Fruit fly (Drosophila melanogaster) whole organism, embryonic: ENCODE measurements around the gene CG17376.

Experiments
- CG10267 ChIP-seq: fragments of 200-800 bp; sonication (Bioruptor generic); optimal IDR thresholded peaks from 2 replicates; lab custom pipeline; 2018; ENCODE audit warnings: missing biosample characterization, mild to moderate bottlenecking, missing genetic modification characterization, moderate library complexity
- CG10654 ChIP-seq: fragments of 200-800 bp; sonication (Bioruptor generic); optimal IDR thresholded peaks from 2 replicates; lab custom pipeline; 2016; ENCODE audit warnings: missing biosample characterization, missing genetic modification characterization
- CG11093 ChIP-seq: fragments of 200-800 bp; sonication (Bioruptor generic); IDR thresholded peaks from 3 replicates; pipeline ENCODE4 v1.3.6; 2022; ENCODE audit warnings: missing biosample characterization, missing genetic modification characterization
- CG15269 ChIP-seq: fragments of 200-800 bp; sonication (Bioruptor generic); optimal IDR thresholded peaks from 2 replicates; lab custom pipeline; 2018; ENCODE audit warnings: missing biosample characterization, mild to moderate bottlenecking, missing genetic modification characterization, moderate library complexity
- CG1603 ChIP-seq: fragments of 200-800 bp; sonication (Bioruptor generic); optimal IDR thresholded peaks from 2 replicates; lab custom pipeline; 2019; ENCODE audit warnings: missing biosample characterization, mild to moderate bottlenecking, missing genetic modification characterization, moderate library complexity
- CG16815 ChIP-seq: fragments of 200-800 bp; sonication (Bioruptor generic); optimal IDR thresholded peaks from 3 replicates; lab custom pipeline; 2017; ENCODE audit warnings: missing biosample characterization, mild to moderate bottlenecking, missing genetic modification characterization
- CG16863 ChIP-seq: fragments of 200-800 bp; sonication (Bioruptor generic); optimal IDR thresholded peaks from 3 replicates; lab custom pipeline; 2016; ENCODE audit warnings: missing biosample characterization, missing genetic modification characterization
- CG17385 ChIP-seq: fragments of 200-800 bp; sonication (Bioruptor generic); optimal IDR thresholded peaks from 3 replicates; lab custom pipeline; 2018; ENCODE audit warnings: missing biosample characterization, mild to moderate bottlenecking, missing genetic modification characterization
- CG1792 ChIP-seq: fragments of 200-800 bp; sonication (Bioruptor generic); optimal IDR thresholded peaks from 2 replicates; lab custom pipeline; 2016; ENCODE audit warnings: missing biosample characterization, missing genetic modification characterization
- CG2120 ChIP-seq: fragments of 200-800 bp; sonication (Bioruptor generic); optimal IDR thresholded peaks from 3 replicates; lab custom pipeline; 2016; ENCODE audit warnings: missing biosample characterization, missing genetic modification characterization
- CG2129 ChIP-seq: fragments of 200-800 bp; sonication (Bioruptor generic); IDR thresholded peaks from 2 replicates; pipeline ENCODE4 v1.3.6; 2022; ENCODE audit warnings: missing biosample characterization, missing genetic modification characterization; ENCODE audit not compliant: partially characterized antibody
- CG6854 ChIP-seq: fragments of 200-800 bp; sonication (Bioruptor generic); optimal IDR thresholded peaks from 3 replicates; lab custom pipeline; 2017; ENCODE audit warnings: missing biosample characterization, mild to moderate bottlenecking, missing genetic modification characterization
- CG7372 ChIP-seq: fragments of 200-800 bp; sonication (Bioruptor generic); IDR thresholded peaks from 2 replicates; pipeline ENCODE4 v1.3.6; 2022; ENCODE audit warnings: missing biosample characterization, missing genetic modification characterization
- CG7987 ChIP-seq: fragments of 200-800 bp; sonication (Bioruptor generic); optimal IDR thresholded peaks from 2 replicates; lab custom pipeline; 2018; ENCODE audit warnings: missing biosample characterization, mild to moderate bottlenecking, missing genetic modification characterization, moderate library complexity
- CG8765 ChIP-seq: fragments of 200-800 bp; sonication (Bioruptor generic); IDR thresholded peaks from 2 replicates; pipeline ENCODE4 v1.3.6; 2022; ENCODE audit warnings: missing biosample characterization, missing genetic modification characterization
- CG8924 ChIP-seq: fragments of 200-800 bp; optimal IDR thresholded peaks from 3 replicates; lab custom pipeline; 2019; ENCODE audit warnings: missing biosample characterization, mild to moderate bottlenecking, missing genetic modification characterization, moderate library complexity
- CG9876 ChIP-seq: fragments of 200-800 bp; sonication (Bioruptor generic); optimal IDR thresholded peaks from 2 replicates; lab custom pipeline; 2016; ENCODE audit warnings: missing biosample characterization, missing genetic modification characterization
- Deaf1 ChIP-seq: fragments of 200-800 bp; optimal IDR thresholded peaks from 3 replicates; lab custom pipeline; 2019; ENCODE audit warnings: missing biosample characterization, mild to moderate bottlenecking, missing genetic modification characterization, moderate library complexity
- Dref ChIP-seq: fragments of 200-800 bp; sonication (Bioruptor generic); IDR thresholded peaks from 2 replicates; pipeline ENCODE4 v1.3.6; 2022; ENCODE audit warnings: missing biosample characterization, missing genetic modification characterization
- Ets65A ChIP-seq: fragments of 200-800 bp; sonication (Bioruptor generic); peaks from one replicate; lab custom pipeline; 2016; ENCODE audit warnings: missing biosample characterization, missing genetic modification characterization
- Fer3 ChIP-seq: fragments of 200-800 bp; sonication (Bioruptor generic); optimal IDR thresholded peaks from 2 replicates; lab custom pipeline; 2018; ENCODE audit warnings: missing biosample characterization, mild to moderate bottlenecking, missing genetic modification characterization, moderate library complexity
- MESR4 ChIP-seq: fragments of 200-800 bp; sonication (Bioruptor generic); optimal IDR thresholded peaks from 2 replicates; lab custom pipeline; 2018; ENCODE audit warnings: missing biosample characterization, mild to moderate bottlenecking, missing genetic modification characterization, moderate library complexity
- MTF-1 ChIP-seq: fragments of 200-800 bp; sonication (Bioruptor generic); optimal IDR thresholded peaks from 2 replicates; lab custom pipeline; 2018; ENCODE audit warnings: missing biosample characterization, mild to moderate bottlenecking, missing genetic modification characterization, borderline replicate concordance
- Myb ChIP-seq: fragments of 200-800 bp; sonication (Bioruptor generic); optimal IDR thresholded peaks from 2 replicates; lab custom pipeline; 2016; ENCODE audit warnings: missing biosample characterization, missing genetic modification characterization
- NC2β ChIP-seq: fragments of 200-800 bp; sonication (Bioruptor generic); optimal IDR thresholded peaks from 2 replicates; lab custom pipeline; 2016; ENCODE audit warnings: missing biosample characterization, missing genetic modification characterization
- Optix ChIP-seq: fragments of 200-800 bp; sonication (Bioruptor generic); IDR thresholded peaks from 3 replicates; pipeline ENCODE4 v1.3.6; 2022; ENCODE audit warnings: missing biosample characterization, missing genetic modification characterization
- Ptx1 ChIP-seq: fragments of 200-800 bp; sonication (Bioruptor generic); IDR thresholded peaks from 2 replicates; pipeline ENCODE4 v1.3.6; 2022; ENCODE audit warnings: missing biosample characterization, missing genetic modification characterization
- Sox100B ChIP-seq: fragments of 200-800 bp; sonication (Bioruptor generic); optimal IDR thresholded peaks from 3 replicates; lab custom pipeline; 2018; ENCODE audit warnings: missing biosample characterization, mild to moderate bottlenecking, missing genetic modification characterization
- Ssrp ChIP-seq: fragments of 200-800 bp; sonication (Bioruptor generic); optimal IDR thresholded peaks from 2 replicates; lab custom pipeline; 2018; ENCODE audit warnings: missing biosample characterization, mild to moderate bottlenecking, missing genetic modification characterization, moderate library complexity
- ab ChIP-seq: fragments of 200-800 bp; sonication (Bioruptor generic); optimal IDR thresholded peaks from 2 replicates; lab custom pipeline; 2016; ENCODE audit warnings: missing biosample characterization, missing genetic modification characterization
- ac ChIP-seq: fragments of 200-800 bp; sonication (Bioruptor generic); optimal IDR thresholded peaks from 3 replicates; lab custom pipeline; 2017; ENCODE audit warnings: missing biosample characterization, mild to moderate bottlenecking, missing genetic modification characterization
- ci ChIP-seq: fragments of 200-800 bp; sonication (Bioruptor generic); IDR thresholded peaks from 3 replicates; pipeline ENCODE4 v1.3.6; 2022; ENCODE audit warnings: missing biosample characterization, missing genetic modification characterization
- crc ChIP-seq: fragments of 200-800 bp; sonication (Bioruptor generic); optimal IDR thresholded peaks from 2 replicates; lab custom pipeline; 2016; ENCODE audit warnings: missing biosample characterization, missing genetic modification characterization
- dmrt99B ChIP-seq: fragments of 200-800 bp; sonication (Bioruptor generic); optimal IDR thresholded peaks from 2 replicates; lab custom pipeline; 2018; ENCODE audit warnings: missing biosample characterization, mild to moderate bottlenecking, missing genetic modification characterization, moderate library complexity
- dpn ChIP-seq, 2 experiments: fragments of 200-800 bp; sonication (Bioruptor generic); optimal IDR thresholded peaks; 3 replicates each; lab custom pipeline; 2016; ENCODE audit warnings: missing biosample characterization in 2 of 2, missing genetic modification characterization in 2 of 2
- fd64A ChIP-seq: fragments of 200-800 bp; sonication (Bioruptor generic); optimal IDR thresholded peaks from 3 replicates; lab custom pipeline; 2018; ENCODE audit warnings: missing biosample characterization, mild to moderate bottlenecking, missing genetic modification characterization
- fru ChIP-seq: fragments of >200 bp; optimal IDR thresholded peaks from 2 replicates; lab custom pipeline; 2017
- gfzf ChIP-seq: fragments of 200-800 bp; sonication (Bioruptor generic); optimal IDR thresholded peaks from 2 replicates; lab custom pipeline; 2016; ENCODE audit warnings: missing biosample characterization, mild to moderate bottlenecking, missing genetic modification characterization, moderate library complexity
- mam ChIP-seq: fragments of 200-800 bp; sonication (Bioruptor generic); optimal IDR thresholded peaks from 3 replicates; lab custom pipeline; 2016; ENCODE audit warnings: missing biosample characterization, missing genetic modification characterization
- pzg ChIP-seq: fragments of 200-800 bp; sonication (Bioruptor generic); optimal IDR thresholded peaks from 3 replicates; lab custom pipeline; 2018; ENCODE audit warnings: missing biosample characterization, mild to moderate bottlenecking, missing genetic modification characterization, moderate library complexity
- sc ChIP-seq, 3 experiments: fragments of >200 bp in 2 of 3; fragments of 200-800 bp in 1 of 3; sonication (Bioruptor generic) in 1 of 3; optimal IDR thresholded peaks; 2 replicates in 2 of 3; 3 replicates in 1 of 3; lab custom pipeline; 2017; ENCODE audit warnings: mild to moderate bottlenecking in 1 of 3, missing biosample characterization in 1 of 3, missing genetic modification characterization in 1 of 3, missing genetic modification reagents in 1 of 3
- scrt ChIP-seq: fragments of 200-800 bp; sonication (Bioruptor generic); optimal IDR thresholded peaks from 2 replicates; lab custom pipeline; 2018; ENCODE audit warnings: missing biosample characterization, mild to moderate bottlenecking, missing genetic modification characterization, moderate library complexity
- sens-2 ChIP-seq: fragments of 200-800 bp; sonication (Bioruptor generic); IDR thresholded peaks from 2 replicates; pipeline ENCODE4 v1.3.6; 2022; ENCODE audit warnings: missing biosample characterization, missing genetic modification characterization
- sim ChIP-seq: fragments of 200-800 bp; sonication (Bioruptor generic); IDR thresholded peaks from 2 replicates; pipeline ENCODE4 v1.3.6; 2022; ENCODE audit warnings: missing biosample characterization, missing genetic modification characterization
- sna ChIP-seq: fragments of 200-800 bp; sonication (Bioruptor generic); IDR thresholded peaks from 2 replicates; pipeline ENCODE4 v1.3.6; 2022; ENCODE audit warnings: missing biosample characterization, missing genetic modification characterization; ENCODE audit not compliant: partially characterized antibody
- tup ChIP-seq: fragments of 200-800 bp; sonication (Bioruptor generic); optimal IDR thresholded peaks from 2 replicates; lab custom pipeline; 2016; ENCODE audit warnings: missing biosample characterization, mild to moderate bottlenecking, missing genetic modification characterization, moderate library complexity
- vvl ChIP-seq: fragments of 200-800 bp; sonication (Bioruptor generic); IDR thresholded peaks from 2 replicates; pipeline ENCODE4 v1.3.6; 2022; ENCODE audit warnings: missing biosample characterization, missing genetic modification characterization
- zf30C ChIP-seq: fragments of 200-800 bp; sonication (Bioruptor generic); optimal IDR thresholded peaks from 3 replicates; lab custom pipeline; 2018; ENCODE audit warnings: missing biosample characterization, mild to moderate bottlenecking, missing genetic modification characterization

Gene CG17376

DNA sequence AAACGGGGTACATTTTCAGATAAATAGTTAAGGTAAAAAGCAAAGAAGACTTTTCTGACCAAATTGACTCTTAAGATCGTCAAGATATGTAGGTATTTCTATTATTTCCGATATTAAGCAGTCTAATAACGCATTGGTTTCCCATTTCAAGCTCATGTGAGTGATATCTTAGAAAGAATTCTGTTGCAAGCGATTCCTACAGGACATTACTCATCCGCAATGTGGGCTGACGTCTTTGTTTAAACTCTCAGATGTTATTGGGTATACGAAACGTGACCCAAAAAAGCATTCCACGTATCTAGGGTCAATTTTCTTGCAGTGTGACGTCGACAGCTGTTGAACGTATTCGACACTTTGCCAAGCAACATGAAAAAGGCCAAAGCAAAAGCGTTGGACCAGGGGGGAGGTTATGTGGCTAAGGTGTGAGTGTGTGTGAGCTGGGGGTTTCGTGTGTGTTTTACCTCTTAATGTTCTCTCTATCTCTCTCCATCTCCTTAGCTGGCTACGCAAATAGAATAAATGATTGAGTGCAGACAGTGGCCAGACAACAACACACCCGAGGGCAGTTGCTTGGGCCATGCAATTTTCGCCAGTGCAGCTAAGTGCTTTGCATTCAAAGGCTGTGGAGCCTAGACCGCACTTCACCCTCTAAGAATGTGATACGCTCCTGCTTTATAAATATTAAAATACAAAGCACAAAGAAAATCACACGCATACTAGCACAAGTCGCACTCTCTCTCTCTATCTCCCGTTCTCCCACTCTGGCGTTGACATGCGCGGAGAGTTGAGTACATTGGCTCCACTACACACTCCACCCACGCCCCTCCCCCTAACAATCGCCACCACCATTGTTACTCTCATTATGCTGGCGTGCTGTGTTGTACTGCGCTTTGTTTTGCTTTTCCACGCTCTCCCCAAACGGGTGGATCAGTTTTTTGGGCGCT, 13.4 kb downstream of the CG17376 start (continued):
- TF ChIP-seq vvl (peak; percentile 93), Dref (GFP tag; lab: Robert Waterston, UW) (no peak), Ssrp (peak; percentile 96), zf30C (GFP tag; lab: Kevin White, UChicago) (peak; percentile 89), CG1792 (GFP tag; lab: Kevin White, UChicago) (peak; percentile 95), CG7372 (GFP tag; lab: Robert Waterston, UW) (peak; percentile 92), ab (peak; percentile 70), sc (optimal IDR thresholded peaks at IDR 0.05; lab: Kevin White, UChicago) (no peak), sc (GFP tag; optimal IDR thresholded peaks at IDR 0.05; lab: Kevin White, UChicago) (peak; percentile 95), CG11093 (GFP tag; lab: Robert Waterston, UW) (peak; percentile 81), NC2β (peak; percentile 89), Myb (GFP tag; lab: Kevin White, UChicago) (peak; percentile 90), Optix (peak; percentile 79), Ptx1 (peak; percentile 94), Ets65A (GFP tag; lab: Kevin White, UChicago) (peak; percentile 99), ac (GFP tag; lab: Kevin White, UChicago) (no peak), sna (GFP tag; lab: Robert Waterston, UW) (peak; percentile 17; the same call in 1 of the 2 replicates), ci (GFP tag; lab: Robert Waterston, UW) (peak; percentile 27; the same call in 2 of the 3 replicates), MESR4 (peak; percentile 0), Sox100B (GFP tag; lab: Kevin White, UChicago) (peak; percentile 98), sens-2 (GFP tag; lab: Robert Waterston, UW) (peak; percentile 26), CG1603 (tag; lab: Kevin White, UChicago) (peak; percentile 78), CG8924 (tag; lab: Kevin White, UChicago) (peak; percentile 97), tup (GFP tag; lab: Kevin White, UChicago) (peak; percentile 60), CG9876 (GFP tag; lab: Kevin White, UChicago) (peak; percentile 92), CG16815 (GFP tag; lab: Kevin White, UChicago) (peak; percentile 92), CG15269 (tag; lab: Kevin White, UChicago) (peak; percentile 95), pzg (GFP tag; lab: Kevin White, UChicago) (peak; percentile 3), CG2129 (GFP tag; lab: Robert Waterston, UW) (no peak), CG10267 (tag; lab: Kevin White, UChicago) (peak; percentile 87), fru (lab: Kevin White, UChicago) (no peak), CG2120 (GFP tag; lab: Kevin White, UChicago) (peak; percentile 97), scrt (GFP tag; lab: Kevin White, UChicago) (peak; percentile 93), fd64A (GFP tag; lab: Kevin White, UChicago) (peak; percentile 82), gfzf (peak; percentile 25), mam (peak; percentile 96), MTF-1 (GFP tag; lab: Kevin White, UChicago) (peak; percentile 43), Fer3 (tag; lab: Kevin White, UChicago) (peak; percentile 88), dpn (GFP tag; optimal IDR thresholded peaks at IDR 0.05; lab: Kevin White, UChicago) (peak; percentile 95 to 98), crc (GFP tag; lab: Kevin White, UChicago) (peak; percentile 93), CG10654 (GFP tag; lab: Kevin White, UChicago) (peak; percentile 95), sim (peak; percentile 68), dmrt99B (peak; percentile 97), CG7987 (GFP tag; lab: Kevin White, UChicago) (peak; percentile 81), CG8765 (GFP tag; lab: Robert Waterston, UW) (peak; percentile 34; the same call in 1 of the 2 replicates), CG6854 (GFP tag; lab: Kevin White, UChicago) (peak; percentile 95), CG16863 (GFP tag; lab: Kevin White, UChicago) (peak; percentile 97), Deaf1 (tag; lab: Kevin White, UChicago) (peak; percentile 75), CG17385 (peak; percentile 91)
